Fruit fly (Drosophila melanogaster) whole organism, embryonic: ENCODE measurements around the gene Sp7.

Experiments used
- Abd-B ChIP-seq: fragments of 200-800 bp; sonication (Bioruptor generic); optimal IDR thresholded peaks from 2 replicates; lab custom pipeline; 2018; ENCODE audit warnings: missing biosample characterization, mild to moderate bottlenecking, missing genetic modification characterization, moderate library complexity
- BEAF-32 ChIP-seq: fragments of 200-800 bp; sonication (Bioruptor generic); optimal IDR thresholded peaks from 3 replicates; lab custom pipeline; 2017; ENCODE audit warnings: missing biosample characterization, missing genetic modification characterization, mild to moderate bottlenecking, moderate library complexity, missing genetic modification reagents
- CG11696 ChIP-seq: fragments of 200-800 bp; sonication (Bioruptor generic); IDR thresholded peaks from 2 replicates; pipeline ENCODE4 v1.3.6; 2022; ENCODE audit warnings: missing biosample characterization, missing genetic modification characterization
- CG12391 ChIP-seq: fragments of 200-800 bp; sonication (Bioruptor generic); optimal IDR thresholded peaks from 3 replicates; lab custom pipeline; 2018; ENCODE audit warnings: missing biosample characterization, mild to moderate bottlenecking, missing genetic modification characterization, moderate library complexity
- CG13296 ChIP-seq: fragments of 200-800 bp; sonication (Bioruptor generic); optimal IDR thresholded peaks from 3 replicates; lab custom pipeline; 2018; ENCODE audit warnings: missing biosample characterization, mild to moderate bottlenecking, missing genetic modification characterization
- CG13624 ChIP-seq: fragments of 200-800 bp; sonication (Bioruptor generic); optimal IDR thresholded peaks from 2 replicates; lab custom pipeline; 2016; ENCODE audit warnings: missing biosample characterization, missing genetic modification characterization
- CG13894 ChIP-seq: fragments of 200-800 bp; sonication (Bioruptor generic); optimal IDR thresholded peaks from 3 replicates; lab custom pipeline; 2018; ENCODE audit warnings: missing biosample characterization, mild to moderate bottlenecking, missing genetic modification characterization, moderate library complexity
- CG14014 ChIP-seq: fragments of 200-800 bp; sonication (Bioruptor generic); IDR thresholded peaks from 2 replicates; pipeline ENCODE4 v1.3.6; 2022; ENCODE audit warnings: missing biosample characterization, missing genetic modification characterization
- CG15479 ChIP-seq: fragments of 200-800 bp; sonication (Bioruptor generic); optimal IDR thresholded peaks from 3 replicates; lab custom pipeline; 2019; ENCODE audit warnings: missing biosample characterization, mild to moderate bottlenecking, missing genetic modification characterization, moderate library complexity
- CG17568 ChIP-seq: fragments of 200-800 bp; sonication (Bioruptor generic); optimal IDR thresholded peaks from 2 replicates; lab custom pipeline; 2018; ENCODE audit warnings: missing biosample characterization, mild to moderate bottlenecking, missing genetic modification characterization, moderate library complexity
- CG17829 ChIP-seq: fragments of 200-800 bp; optimal IDR thresholded peaks from 2 replicates; lab custom pipeline; 2019; ENCODE audit warnings: missing biosample characterization, mild to moderate bottlenecking, missing genetic modification characterization, moderate library complexity
- CG1792 ChIP-seq: fragments of 200-800 bp; sonication (Bioruptor generic); optimal IDR thresholded peaks from 2 replicates; lab custom pipeline; 2016; ENCODE audit warnings: missing biosample characterization, missing genetic modification characterization
- CG18011 ChIP-seq: fragments of 200-800 bp; sonication (Bioruptor generic); optimal IDR thresholded peaks from 2 replicates; lab custom pipeline; 2017; ENCODE audit warnings: missing biosample characterization, missing genetic modification characterization, mild to moderate bottlenecking, moderate library complexity, missing genotype
- CG31441 ChIP-seq: fragments of 200-800 bp; sonication (Bioruptor generic); IDR thresholded peaks from 2 replicates; pipeline ENCODE4 v1.3.6; 2022; ENCODE audit warnings: missing biosample characterization, missing genetic modification characterization
- CG3407 ChIP-seq: fragments of 200-800 bp; sonication (Bioruptor generic); optimal IDR thresholded peaks from 2 replicates; lab custom pipeline; 2018; ENCODE audit warnings: missing biosample characterization, mild to moderate bottlenecking, missing genetic modification characterization
- CG4617 ChIP-seq: fragments of 200-800 bp; sonication (Bioruptor generic); optimal IDR thresholded peaks from 3 replicates; lab custom pipeline; 2016; ENCODE audit warnings: missing biosample characterization, missing genetic modification characterization, borderline replicate concordance
- CG4854 ChIP-seq: fragments of 200-800 bp; sonication (Bioruptor generic); optimal IDR thresholded peaks from 2 replicates; lab custom pipeline; 2016; ENCODE audit warnings: missing biosample characterization, missing genetic modification characterization, inconsistent platforms
- CG5245 ChIP-seq: fragments of 200-800 bp; sonication (Bioruptor generic); optimal IDR thresholded peaks from 3 replicates; lab custom pipeline; 2016; ENCODE audit warnings: missing biosample characterization, missing genetic modification characterization
- CG7786 ChIP-seq: fragments of 200-800 bp; sonication (Bioruptor generic); optimal IDR thresholded peaks from 2 replicates; lab custom pipeline; 2016; ENCODE audit warnings: missing biosample characterization, missing genetic modification characterization
- CG7963 ChIP-seq: fragments of 200-800 bp; sonication (Bioruptor generic); IDR thresholded peaks from 3 replicates; pipeline ENCODE4 v1.3.6; 2022; ENCODE audit warnings: missing biosample characterization, missing genetic modification characterization; ENCODE audit not compliant: partially characterized antibody
- CG8290 ChIP-seq, 3 experiments: fragments of 200-800 bp; sonication (Bioruptor generic); optimal IDR thresholded peaks; 2 replicates each; lab custom pipeline; 2016 to 2019; ENCODE audit warnings: missing biosample characterization in 3 of 3, missing genetic modification characterization in 3 of 3, mild to moderate bottlenecking in 2 of 3, moderate library complexity in 1 of 3
- CG9932 ChIP-seq: fragments of 200-800 bp; sonication (Bioruptor generic); IDR thresholded peaks from 2 replicates; pipeline ENCODE4 v1.3.6; 2022; ENCODE audit warnings: missing biosample characterization, missing genetic modification characterization
- CrebB ChIP-seq: fragments of 200-800 bp; sonication (Bioruptor generic); optimal IDR thresholded peaks from 3 replicates; lab custom pipeline; 2018; ENCODE audit warnings: missing biosample characterization, mild to moderate bottlenecking, missing genetic modification characterization
- D19A ChIP-seq: fragments of 200-800 bp; optimal IDR thresholded peaks from 3 replicates; lab custom pipeline; 2019; ENCODE audit warnings: missing biosample characterization, mild to moderate bottlenecking, missing genetic modification characterization, moderate library complexity
- Deaf1 ChIP-seq: fragments of 200-800 bp; optimal IDR thresholded peaks from 3 replicates; lab custom pipeline; 2019; ENCODE audit warnings: missing biosample characterization, mild to moderate bottlenecking, missing genetic modification characterization, moderate library complexity
- H15 ChIP-seq: fragments of 200-800 bp; sonication (Bioruptor generic); IDR thresholded peaks from 3 replicates; pipeline ENCODE4 v1.3.6; 2022; ENCODE audit warnings: missing biosample characterization, missing genetic modification characterization
- HmgD ChIP-seq: fragments of 200-800 bp; sonication (Bioruptor generic); optimal IDR thresholded peaks from 3 replicates; lab custom pipeline; 2016; ENCODE audit warnings: missing biosample characterization, missing genetic modification characterization
- Hr39 ChIP-seq: fragments of >200 bp; optimal IDR thresholded peaks from 2 replicates; lab custom pipeline; 2017
- Hr78 ChIP-seq, 2 experiments: fragments of 200-800 bp in 1 of 2; fragments of >200 bp in 1 of 2; sonication (Bioruptor generic) in 1 of 2; optimal IDR thresholded peaks; 2 replicates each; lab custom pipeline; 2017 to 2019; ENCODE audit warnings: missing biosample characterization in 2 of 2, missing genetic modification characterization in 2 of 2, mild to moderate bottlenecking in 1 of 2, moderate library complexity in 1 of 2
- NC2β ChIP-seq: fragments of 200-800 bp; sonication (Bioruptor generic); optimal IDR thresholded peaks from 2 replicates; lab custom pipeline; 2016; ENCODE audit warnings: missing biosample characterization, missing genetic modification characterization
- Opbp ChIP-seq: fragments of 200-800 bp; sonication (Bioruptor generic); IDR thresholded peaks from 3 replicates; pipeline ENCODE4 v1.3.6; 2022; ENCODE audit warnings: missing biosample characterization, missing genetic modification characterization; ENCODE audit not compliant: partially characterized antibody
- Taf1 ChIP-seq: fragments of 200-800 bp; sonication (Bioruptor generic); IDR thresholded peaks from 2 replicates; pipeline ENCODE4 v1.3.6; 2022; ENCODE audit warnings: missing biosample characterization, missing genetic modification characterization
- Vsx1 ChIP-seq: fragments of 200-800 bp; sonication (Bioruptor generic); optimal IDR thresholded peaks from 2 replicates; lab custom pipeline; 2017; ENCODE audit warnings: missing biosample characterization, mild to moderate bottlenecking, missing genetic modification characterization, missing genetic modification reagents
- amos ChIP-seq: fragments of 200-800 bp; sonication (Bioruptor generic); IDR thresholded peaks from 2 replicates; pipeline ENCODE4 v1.3.6; 2022; ENCODE audit warnings: missing biosample characterization, missing genetic modification characterization; ENCODE audit not compliant: partially characterized antibody
- chn ChIP-seq: fragments of 200-800 bp; sonication (Bioruptor generic); optimal IDR thresholded peaks from 2 replicates; lab custom pipeline; 2016; ENCODE audit warnings: missing biosample characterization, missing genetic modification characterization
- corto ChIP-seq: fragments of 200-800 bp; sonication (Bioruptor generic); optimal IDR thresholded peaks from 2 replicates; lab custom pipeline; 2016; ENCODE audit warnings: missing biosample characterization, mild to moderate bottlenecking, missing genetic modification characterization, moderate library complexity
- disco-r ChIP-seq: fragments of 200-800 bp; sonication (Bioruptor generic); optimal IDR thresholded peaks from 2 replicates; lab custom pipeline; 2016; ENCODE audit warnings: missing biosample characterization, missing genetic modification characterization
- dmrt11E ChIP-seq: fragments of 200-800 bp; sonication (Bioruptor generic); optimal IDR thresholded peaks from 3 replicates; lab custom pipeline; 2018; ENCODE audit warnings: missing biosample characterization, mild to moderate bottlenecking, missing genetic modification characterization, moderate library complexity
- esg ChIP-seq: fragments of 200-800 bp; sonication (Bioruptor generic); conservative IDR thresholded peaks from 2 replicates; pipeline ENCODE4 v1.3.6; 2022; ENCODE audit warnings: missing biosample characterization, missing genetic modification characterization
- h ChIP-seq: fragments of >200 bp; optimal IDR thresholded peaks from 2 replicates; lab custom pipeline; 2017
- insv ChIP-seq, 2 experiments: fragments of 200-800 bp; sonication (Bioruptor generic); optimal IDR thresholded peaks; 3 replicates each; lab custom pipeline; 2016 to 2018; ENCODE audit warnings: missing biosample characterization in 2 of 2, missing genetic modification characterization in 2 of 2
- mirr ChIP-seq: fragments of 200-800 bp; sonication (Bioruptor generic); optimal IDR thresholded peaks from 3 replicates; lab custom pipeline; 2018; ENCODE audit warnings: missing biosample characterization, mild to moderate bottlenecking, missing genetic modification characterization
- nerfin-2 ChIP-seq: fragments of 200-800 bp; sonication (Bioruptor generic); IDR thresholded peaks from 2 replicates; pipeline ENCODE4 v1.3.6; 2022; ENCODE audit warnings: missing biosample characterization, missing genetic modification characterization; ENCODE audit not compliant: partially characterized antibody
- phol ChIP-seq: fragments of 200-800 bp; sonication (Bioruptor generic); optimal IDR thresholded peaks from 3 replicates; lab custom pipeline; 2018; ENCODE audit warnings: missing biosample characterization, mild to moderate bottlenecking, missing genetic modification characterization, moderate library complexity
- pnt ChIP-seq: fragments of 200-800 bp; sonication (Bioruptor generic); optimal IDR thresholded peaks from 3 replicates; lab custom pipeline; 2016; ENCODE audit warnings: missing biosample characterization, missing genetic modification characterization
- sens ChIP-seq: fragments of 200-800 bp; sonication (Bioruptor generic); peaks from one replicate; lab custom pipeline; 2016; ENCODE audit warnings: missing biosample characterization, missing genetic modification characterization
- vvl ChIP-seq: fragments of 200-800 bp; sonication (Bioruptor generic); IDR thresholded peaks from 2 replicates; pipeline ENCODE4 v1.3.6; 2022; ENCODE audit warnings: missing biosample characterization, missing genetic modification characterization
- z ChIP-seq: fragments of 200-800 bp; sonication (Bioruptor generic); IDR thresholded peaks from 3 replicates; pipeline ENCODE4 v1.3.6; 2022; ENCODE audit warnings: missing biosample characterization, missing genetic modification characterization

The Sp7 gene

DNA sequence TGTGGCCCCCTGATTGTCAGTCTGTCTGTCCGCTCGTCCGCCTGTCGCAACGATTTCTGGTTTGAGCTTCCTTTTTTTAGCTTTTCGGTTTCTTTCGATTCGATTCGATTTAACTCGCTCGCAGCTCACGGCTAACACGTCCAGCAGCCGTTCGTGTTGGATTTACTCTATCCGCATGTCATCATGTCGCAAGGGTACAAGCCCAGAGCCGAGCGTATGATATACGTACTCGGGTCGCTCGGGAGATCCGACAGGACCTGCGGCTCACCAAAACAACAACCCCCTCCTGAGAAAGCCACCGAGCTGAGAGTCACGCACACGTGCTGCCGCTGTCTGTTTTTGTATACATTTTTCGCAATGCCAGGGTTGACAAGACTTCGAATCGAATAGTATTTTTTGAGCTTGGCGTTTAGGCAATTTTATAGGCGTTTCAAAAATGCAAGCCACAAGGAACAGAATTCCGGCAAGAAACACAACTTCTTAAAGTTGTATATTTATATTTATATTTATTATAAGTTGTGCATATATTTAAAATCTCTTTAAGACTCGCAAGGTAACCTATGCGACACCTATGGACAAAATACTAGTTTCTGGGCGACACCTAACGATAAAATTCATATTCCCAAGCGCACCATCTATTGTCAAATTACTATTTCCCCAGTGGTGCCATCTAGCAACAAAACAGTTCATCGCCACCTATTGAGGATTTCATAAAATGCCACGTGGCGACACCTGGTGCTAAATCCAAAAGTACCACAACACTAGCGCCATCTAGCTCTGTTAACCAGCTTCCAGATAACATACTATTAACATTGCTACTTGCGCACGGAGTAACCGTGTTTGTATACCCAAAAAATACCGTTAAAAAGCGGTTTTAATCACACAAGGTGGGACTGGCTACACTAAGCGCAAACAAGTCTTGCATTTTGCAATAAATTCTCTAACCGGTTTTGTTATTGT, 50.4 kb downstream of the Sp7 start, which contains the start of the genes CG2993 and sgll (continued):
- TF ChIP-seq disco-r (peak; percentile 82), CG17568 (GFP tag; lab: Kevin White, UChicago) (no peak), CG17829 (tag; lab: Kevin White, UChicago) (peak; percentile 92), CG11696 (GFP tag; lab: Robert Waterston, UW) (peak; percentile 82), phol (tag; lab: Kevin White, UChicago) (peak; percentile 84), h (lab: Kevin White, UChicago) (no peak), CG31441 (GFP tag; lab: Robert Waterston, UW) (peak; percentile 76), CG14014 (peak; percentile 87), Abd-B (GFP tag; lab: Kevin White, UChicago) (peak; percentile 79), CG13894 (peak; percentile 54), CG7786 (GFP tag; lab: Kevin White, UChicago) (peak; percentile 88), CrebB (tag; lab: Kevin White, UChicago) (peak; percentile 49), amos (GFP tag; lab: Robert Waterston, UW) (peak; percentile 54), Taf1 (GFP tag; lab: Robert Waterston, UW) (peak; percentile 89), CG1792 (GFP tag; lab: Kevin White, UChicago) (peak; percentile 84), CG4617 (GFP tag; lab: Kevin White, UChicago) (peak; percentile 86), mirr (GFP tag; lab: Kevin White, UChicago) (peak; percentile 89), corto (no peak), HmgD (GFP tag; lab: Kevin White, UChicago) (peak; percentile 92), CG18011 (GFP tag; lab: Kevin White, UChicago) (no peak), CG4854 (GFP tag; lab: Kevin White, UChicago) (peak; percentile 85), CG8290 (GFP tag; optimal IDR thresholded peaks at IDR 0.05; lab: Kevin White, UChicago) (peak; percentile 97), CG8290 (tag; optimal IDR thresholded peaks at IDR 0.05; lab: Kevin White, UChicago) (peak; percentile 71 to 98), D19A (tag; lab: Kevin White, UChicago) (peak; percentile 67), sens (GFP tag; lab: Kevin White, UChicago) (peak; percentile 95), esg (GFP tag; lab: Robert Waterston, UW) (peak; percentile 71), CG13296 (GFP tag; lab: Kevin White, UChicago) (no peak), CG15479 (GFP tag; lab: Kevin White, UChicago) (no peak), CG9932 (GFP tag; lab: Robert Waterston, UW) (peak; percentile 96), dmrt11E (tag; lab: Kevin White, UChicago) (peak; percentile 87), Deaf1 (tag; lab: Kevin White, UChicago) (peak; percentile 96), insv (GFP tag; optimal IDR thresholded peaks at IDR 0.05; lab: Kevin White, UChicago) (peak in 1 of 2 experiments; percentile 76), nerfin-2 (GFP tag; lab: Robert Waterston, UW) (no peak), Hr39 (lab: Kevin White, UChicago) (no peak), NC2β (GFP tag; lab: Kevin White, UChicago) (peak; percentile 95), pnt (GFP tag; lab: Kevin White, UChicago) (peak; percentile 96), CG5245 (GFP tag; lab: Kevin White, UChicago) (peak; percentile 98), CG13624 (GFP tag; lab: Kevin White, UChicago) (peak; percentile 91), CG3407 (peak; percentile 78), chn (GFP tag; lab: Kevin White, UChicago) (peak; percentile 92), CG7963 (GFP tag; lab: Robert Waterston, UW) (no peak), Opbp (GFP tag; lab: Robert Waterston, UW) (peak; percentile 80), Hr78 (GFP tag; optimal IDR thresholded peaks at IDR 0.05; lab: Kevin White, UChicago) (no peak), vvl (peak; percentile 95), BEAF-32 (peak; percentile 21), H15 (GFP tag; lab: Robert Waterston, UW) (peak; percentile 94), z (GFP tag; lab: Robert Waterston, UW) (peak; percentile 55; the same call in 2 of the 3 replicates), Vsx1 (GFP tag; lab: Kevin White, UChicago) (no peak), CG12391 (tag; lab: Kevin White, UChicago) (no peak)
